Fruit fly (Drosophila melanogaster) whole organism, embryonic: ENCODE measurements around the gene CG31029.

ENCODE experiments used
- ATbp ChIP-seq: fragments of 200-800 bp; sonication (Bioruptor generic); optimal IDR thresholded peaks from 2 replicates; lab custom pipeline; 2017; ENCODE audit warnings: missing biosample characterization, mild to moderate bottlenecking, missing genetic modification characterization, missing genetic modification reagents
- Bteb2 ChIP-seq: fragments of 200-800 bp; sonication (Bioruptor generic); optimal IDR thresholded peaks from 2 replicates; lab custom pipeline; 2016; ENCODE audit warnings: missing biosample characterization, missing genetic modification characterization
- CG11085 ChIP-seq: fragments of 200-800 bp; sonication (Bioruptor generic); IDR thresholded peaks from 2 replicates; pipeline ENCODE4 v1.3.6; 2022; ENCODE audit warnings: missing biosample characterization, missing genetic modification characterization
- CG12299 ChIP-seq: fragments of 200-800 bp; sonication (Bioruptor generic); optimal IDR thresholded peaks from 2 replicates; lab custom pipeline; 2018; ENCODE audit warnings: missing biosample characterization, mild to moderate bottlenecking, missing genetic modification characterization
- CG16815 ChIP-seq: fragments of 200-800 bp; sonication (Bioruptor generic); optimal IDR thresholded peaks from 3 replicates; lab custom pipeline; 2017; ENCODE audit warnings: missing biosample characterization, mild to moderate bottlenecking, missing genetic modification characterization
- CG17568 ChIP-seq: fragments of 200-800 bp; sonication (Bioruptor generic); optimal IDR thresholded peaks from 2 replicates; lab custom pipeline; 2018; ENCODE audit warnings: missing biosample characterization, mild to moderate bottlenecking, missing genetic modification characterization, moderate library complexity
- CG1792 ChIP-seq: fragments of 200-800 bp; sonication (Bioruptor generic); optimal IDR thresholded peaks from 2 replicates; lab custom pipeline; 2016; ENCODE audit warnings: missing biosample characterization, missing genetic modification characterization
- CG2129 ChIP-seq: fragments of 200-800 bp; sonication (Bioruptor generic); IDR thresholded peaks from 2 replicates; pipeline ENCODE4 v1.3.6; 2022; ENCODE audit warnings: missing biosample characterization, missing genetic modification characterization; ENCODE audit not compliant: partially characterized antibody
- CG2678 ChIP-seq: fragments of 200-800 bp; sonication (Bioruptor generic); optimal IDR thresholded peaks from 3 replicates; lab custom pipeline; 2019; ENCODE audit warnings: missing biosample characterization, mild to moderate bottlenecking, missing genetic modification characterization, moderate library complexity
- CG4707 ChIP-seq: fragments of 200-800 bp; sonication (Bioruptor generic); optimal IDR thresholded peaks from 2 replicates; lab custom pipeline; 2018; ENCODE audit warnings: missing biosample characterization, mild to moderate bottlenecking, missing genetic modification characterization, moderate library complexity
- CG6689 ChIP-seq: fragments of 200-800 bp; sonication (Bioruptor generic); IDR thresholded peaks from 2 replicates; pipeline ENCODE4 v1.3.6; 2022; ENCODE audit warnings: missing biosample characterization, missing genetic modification characterization
- CG7357 ChIP-seq: fragments of 200-800 bp; sonication (Bioruptor generic); IDR thresholded peaks from 3 replicates; pipeline ENCODE4 v1.3.6; 2022; ENCODE audit warnings: missing biosample characterization, missing genetic modification characterization
- CG7556 ChIP-seq: fragments of 200-800 bp; sonication (Bioruptor generic); optimal IDR thresholded peaks from 2 replicates; lab custom pipeline; 2017; ENCODE audit warnings: missing biosample characterization, mild to moderate bottlenecking, missing genetic modification characterization
- CG9215 ChIP-seq: fragments of 200-800 bp; sonication (Bioruptor generic); IDR thresholded peaks from 2 replicates; pipeline ENCODE4 v1.3.6; 2022; ENCODE audit warnings: missing biosample characterization, missing genetic modification characterization
- CG9876 ChIP-seq: fragments of 200-800 bp; sonication (Bioruptor generic); optimal IDR thresholded peaks from 2 replicates; lab custom pipeline; 2016; ENCODE audit warnings: missing biosample characterization, missing genetic modification characterization
- Dek ChIP-seq: fragments of 200-800 bp; sonication (Bioruptor generic); optimal IDR thresholded peaks from 3 replicates; lab custom pipeline; 2019; ENCODE audit warnings: missing biosample characterization, mild to moderate bottlenecking, missing genetic modification characterization, moderate library complexity
- Dref ChIP-seq: fragments of 200-800 bp; sonication (Bioruptor generic); IDR thresholded peaks from 2 replicates; pipeline ENCODE4 v1.3.6; 2022; ENCODE audit warnings: missing biosample characterization, missing genetic modification characterization
- Drgx ChIP-seq: fragments of 200-800 bp; sonication (Bioruptor generic); IDR thresholded peaks from 2 replicates; pipeline ENCODE4 v1.3.6; 2022; ENCODE audit warnings: missing biosample characterization, missing genetic modification characterization
- Ets97D ChIP-seq: fragments of 200-800 bp; sonication (Bioruptor generic); optimal IDR thresholded peaks from 3 replicates; lab custom pipeline; 2016; ENCODE audit warnings: missing biosample characterization, missing genetic modification characterization
- Hmr ChIP-seq: fragments of 200-800 bp; sonication (Bioruptor generic); optimal IDR thresholded peaks from 3 replicates; lab custom pipeline; 2017; ENCODE audit warnings: mild to moderate bottlenecking, missing biosample characterization, missing genetic modification reagents, missing genetic modification characterization
- Mad ChIP-seq: fragments of 200-800 bp; sonication (Bioruptor generic); optimal IDR thresholded peaks from 2 replicates; lab custom pipeline; 2016; ENCODE audit warnings: missing biosample characterization, missing genetic modification characterization
- Max ChIP-seq: fragments of 200-800 bp; sonication (Bioruptor generic); optimal IDR thresholded peaks from 2 replicates; lab custom pipeline; 2016; ENCODE audit warnings: missing biosample characterization, mild to moderate bottlenecking, missing genetic modification characterization
- Myb ChIP-seq: fragments of 200-800 bp; sonication (Bioruptor generic); optimal IDR thresholded peaks from 2 replicates; lab custom pipeline; 2016; ENCODE audit warnings: missing biosample characterization, missing genetic modification characterization
- Nf-YC ChIP-seq: fragments of 200-800 bp; optimal IDR thresholded peaks from 3 replicates; lab custom pipeline; 2019; ENCODE audit warnings: missing biosample characterization, mild to moderate bottlenecking, missing genetic modification characterization, moderate library complexity
- Ptx1 ChIP-seq: fragments of 200-800 bp; sonication (Bioruptor generic); IDR thresholded peaks from 2 replicates; pipeline ENCODE4 v1.3.6; 2022; ENCODE audit warnings: missing biosample characterization, missing genetic modification characterization
- Side ChIP-seq: fragments of 200-800 bp; sonication (Bioruptor generic); optimal IDR thresholded peaks from 2 replicates; lab custom pipeline; 2016; ENCODE audit warnings: missing biosample characterization, missing genetic modification characterization
- Taf1 ChIP-seq: fragments of 200-800 bp; sonication (Bioruptor generic); IDR thresholded peaks from 2 replicates; pipeline ENCODE4 v1.3.6; 2022; ENCODE audit warnings: missing biosample characterization, missing genetic modification characterization
- aop ChIP-seq: fragments of 200-800 bp; sonication (Bioruptor generic); IDR thresholded peaks from 2 replicates; pipeline ENCODE4 v1.3.6; 2022; ENCODE audit warnings: missing biosample characterization, missing genetic modification characterization
- cg ChIP-seq: fragments of 200-800 bp; sonication (Bioruptor generic); optimal IDR thresholded peaks from 3 replicates; lab custom pipeline; 2019; ENCODE audit warnings: missing biosample characterization, mild to moderate bottlenecking, missing genetic modification characterization, moderate library complexity
- chm ChIP-seq: fragments of 200-800 bp; sonication (Bioruptor generic); IDR thresholded peaks from 2 replicates; pipeline ENCODE4 v1.3.6; 2022; ENCODE audit warnings: missing biosample characterization, missing genetic modification characterization
- dmrt99B ChIP-seq: fragments of 200-800 bp; sonication (Bioruptor generic); optimal IDR thresholded peaks from 2 replicates; lab custom pipeline; 2018; ENCODE audit warnings: missing biosample characterization, mild to moderate bottlenecking, missing genetic modification characterization, moderate library complexity
- emc ChIP-seq: fragments of 200-800 bp; sonication (Bioruptor generic); optimal IDR thresholded peaks from 2 replicates; lab custom pipeline; 2016; ENCODE audit warnings: missing biosample characterization, missing genetic modification characterization
- ewg ChIP-seq: fragments of 200-800 bp; sonication (Bioruptor generic); optimal IDR thresholded peaks from 3 replicates; lab custom pipeline; 2017; ENCODE audit warnings: mild to moderate bottlenecking, missing biosample characterization, missing genetic modification reagents, missing genetic modification characterization
- fd64A ChIP-seq: fragments of 200-800 bp; sonication (Bioruptor generic); optimal IDR thresholded peaks from 3 replicates; lab custom pipeline; 2018; ENCODE audit warnings: missing biosample characterization, mild to moderate bottlenecking, missing genetic modification characterization
- ham ChIP-seq: fragments of 200-800 bp; sonication (Bioruptor generic); IDR thresholded peaks from 2 replicates; pipeline ENCODE4 v1.3.6; 2022; ENCODE audit warnings: missing biosample characterization, missing genetic modification characterization
- hkb ChIP-seq, 2 experiments: fragments of 200-800 bp in 1 of 2; fragments of >200 bp in 1 of 2; sonication (Bioruptor generic) in 1 of 2; IDR thresholded peaks in 1 of 2; optimal IDR thresholded peaks in 1 of 2; 2 replicates each; pipeline versions ENCODE4 v1.3.6 to Lab custom; 2017 to 2022; ENCODE audit warnings: missing biosample characterization in 1 of 2, missing genetic modification characterization in 1 of 2
- ken ChIP-seq: fragments of 200-800 bp; sonication (Bioruptor generic); IDR thresholded peaks from 3 replicates; pipeline ENCODE4 v1.3.6; 2022; ENCODE audit warnings: missing biosample characterization, missing genetic modification characterization
- onecut ChIP-seq: fragments of 200-800 bp; sonication (Bioruptor generic); IDR thresholded peaks from 2 replicates; pipeline ENCODE4 v1.3.6; 2022; ENCODE audit warnings: missing biosample characterization, missing genetic modification characterization
- pros ChIP-seq: fragments of 200-800 bp; sonication (Bioruptor generic); optimal IDR thresholded peaks from 3 replicates; lab custom pipeline; 2019; ENCODE audit warnings: missing biosample characterization, mild to moderate bottlenecking, missing genetic modification characterization, moderate library complexity
- ranshi ChIP-seq: fragments of 200-800 bp; sonication (Bioruptor generic); IDR thresholded peaks from 2 replicates; pipeline ENCODE4 v1.3.6; 2022; ENCODE audit warnings: missing biosample characterization, missing genetic modification characterization
- rib ChIP-seq: fragments of 200-800 bp; sonication (Bioruptor generic); IDR thresholded peaks from 2 replicates; pipeline ENCODE4 v1.3.6; 2022; ENCODE audit warnings: missing biosample characterization, missing genetic modification characterization
- sens ChIP-seq: fragments of 200-800 bp; sonication (Bioruptor generic); peaks from one replicate; lab custom pipeline; 2016; ENCODE audit warnings: missing biosample characterization, missing genetic modification characterization
- seq ChIP-seq: fragments of 200-800 bp; sonication (Bioruptor generic); IDR thresholded peaks from 2 replicates; pipeline ENCODE4 v1.3.6; 2022; ENCODE audit warnings: missing biosample characterization, missing genetic modification characterization
- slbo ChIP-seq: fragments of 200-800 bp; sonication (Bioruptor generic); IDR thresholded peaks from 2 replicates; pipeline ENCODE4 v1.3.6; 2022; ENCODE audit warnings: missing biosample characterization, missing genetic modification characterization
- ssp ChIP-seq: fragments of 200-800 bp; sonication (Bioruptor generic); IDR thresholded peaks from 2 replicates; pipeline ENCODE4 v1.3.6; 2022; ENCODE audit warnings: missing biosample characterization, missing genetic modification characterization
- tgo ChIP-seq: fragments of 200-800 bp; sonication (Bioruptor generic); IDR thresholded peaks from 3 replicates; pipeline ENCODE4 v1.3.6; 2022; ENCODE audit warnings: missing biosample characterization, missing genetic modification characterization
- zen ChIP-seq: fragments of 200-800 bp; sonication (Bioruptor generic); optimal IDR thresholded peaks from 3 replicates; lab custom pipeline; 2018; ENCODE audit warnings: missing biosample characterization, mild to moderate bottlenecking, missing genetic modification characterization, moderate library complexity

CG31029 gene

dm6 chr3R:30170671-30171667, 38.8 kb upstream of the CG31029 start, which contains the start of gene Rsod (continued):
- TF ChIP-seq Side: no peak
- peak; percentile 16 for TF ChIP-seq Dek (tag; lab: Kevin White, UChicago)
- peak; percentile 61 for TF ChIP-seq Taf1 (GFP tag; lab: Robert Waterston, UW)
- no peak for TF ChIP-seq CG9215 (GFP tag; lab: Robert Waterston, UW)
- TF ChIP-seq chm (GFP tag; lab: Robert Waterston, UW): peak; percentile 42; the same call in 1 of the 2 replicates
- peak; percentile 56 for TF ChIP-seq CG7357 (GFP tag; lab: Robert Waterston, UW)
- TF ChIP-seq aop (GFP tag; lab: Robert Waterston, UW): peak; percentile 45; the same call in 1 of the 2 replicates
- peak; percentile 79 for TF ChIP-seq CG6689 (GFP tag; lab: Robert Waterston, UW)
- peak; percentile 48; the same call in 1 of the 2 replicates for TF ChIP-seq slbo (GFP tag; lab: Robert Waterston, UW)
- TF ChIP-seq ssp (GFP tag; lab: Robert Waterston, UW): peak; percentile 56
- TF ChIP-seq ranshi: peak; percentile 76
- no peak for TF ChIP-seq CG9876 (GFP tag; lab: Kevin White, UChicago)
- TF ChIP-seq CG11085: 0 out of 2 replicates have a peak, but pooled peaks have one; percentile 45
- peak; percentile 63 for TF ChIP-seq CG2678 (tag; lab: Kevin White, UChicago)

- TF ChIP-seq dmrt99B (tag; lab: Kevin White, UChicago): no peak
- TF ChIP-seq Nf-YC (tag; lab: Kevin White, UChicago): peak; percentile 28
- TF ChIP-seq sens (GFP tag; lab: Kevin White, UChicago): peak; percentile 60
- TF ChIP-seq CG4707 (GFP tag; lab: Kevin White, UChicago): no peak
- no peak for TF ChIP-seq CG17568 (GFP tag; lab: Kevin White, UChicago)
- TF ChIP-seq CG1792 (GFP tag; lab: Kevin White, UChicago): no peak
- TF ChIP-seq Bteb2 (GFP tag; lab: Kevin White, UChicago): no peak
- no peak for TF ChIP-seq tgo
- no peak for TF ChIP-seq CG16815
- TF ChIP-seq pros (GFP tag; lab: Kevin White, UChicago): peak; percentile 26
- no peak for TF ChIP-seq fd64A
- no peak for TF ChIP-seq CG7556 (GFP tag; lab: Kevin White, UChicago)
- TF ChIP-seq Max (GFP tag; lab: Kevin White, UChicago): peak; percentile 9
- TF ChIP-seq rib (GFP tag; lab: Robert Waterston, UW): no peak
- no peak for TF ChIP-seq Drgx (GFP tag; lab: Robert Waterston, UW)
- TF ChIP-seq cg: no peak
- TF ChIP-seq Ptx1 (GFP tag; lab: Robert Waterston, UW): no peak
- TF ChIP-seq CG12299 (tag; lab: Kevin White, UChicago): no peak
- TF ChIP-seq Dref (GFP tag; lab: Robert Waterston, UW): peak; percentile 13; the same call in 1 of the 2 replicates
- TF ChIP-seq emc (GFP tag; lab: Kevin White, UChicago): no peak
- TF ChIP-seq Ets97D: no peak
- peak; percentile 99 for TF ChIP-seq onecut (GFP tag; lab: Robert Waterston, UW)
- no peak for TF ChIP-seq Hmr
- TF ChIP-seq CG2129 (GFP tag; lab: Robert Waterston, UW): no peak
- TF ChIP-seq ham (GFP tag; lab: Robert Waterston, UW): no peak
- no peak for TF ChIP-seq ken (GFP tag; lab: Robert Waterston, UW)
- no peak for TF ChIP-seq ssp (GFP tag; lab: Robert Waterston, UW)
- TF ChIP-seq Mad (GFP tag; lab: Kevin White, UChicago): no peak
- TF ChIP-seq hkb (optimal IDR thresholded peaks at IDR 0.05; lab: Kevin White, UChicago): no peak
- TF ChIP-seq hkb (GFP tag; IDR thresholded peaks at IDR 0.05; lab: Robert Waterston, UW): no peak
- peak; percentile 93 for TF ChIP-seq ewg (GFP tag; lab: Kevin White, UChicago)
- TF ChIP-seq zen (tag; lab: Kevin White, UChicago): no peak
- TF ChIP-seq seq (GFP tag; lab: Robert Waterston, UW): peak; percentile 44; the same call in 1 of the 2 replicates
- peak; percentile 14 for TF ChIP-seq Myb (GFP tag; lab: Kevin White, UChicago)
- no peak for TF ChIP-seq ATbp (GFP tag; lab: Kevin White, UChicago)
Measured at dm6 chr3R:30166159-30166784, 34.1 kb upstream of the CG31029 start, which contains the start of gene VhaAC45RP. Gene VhaAC45RP (minus strand): TSS chr3R:30166419.
